Worm (Caenorhabditis elegans): ENCODE results near the gene T14B4.1.

DNA sequence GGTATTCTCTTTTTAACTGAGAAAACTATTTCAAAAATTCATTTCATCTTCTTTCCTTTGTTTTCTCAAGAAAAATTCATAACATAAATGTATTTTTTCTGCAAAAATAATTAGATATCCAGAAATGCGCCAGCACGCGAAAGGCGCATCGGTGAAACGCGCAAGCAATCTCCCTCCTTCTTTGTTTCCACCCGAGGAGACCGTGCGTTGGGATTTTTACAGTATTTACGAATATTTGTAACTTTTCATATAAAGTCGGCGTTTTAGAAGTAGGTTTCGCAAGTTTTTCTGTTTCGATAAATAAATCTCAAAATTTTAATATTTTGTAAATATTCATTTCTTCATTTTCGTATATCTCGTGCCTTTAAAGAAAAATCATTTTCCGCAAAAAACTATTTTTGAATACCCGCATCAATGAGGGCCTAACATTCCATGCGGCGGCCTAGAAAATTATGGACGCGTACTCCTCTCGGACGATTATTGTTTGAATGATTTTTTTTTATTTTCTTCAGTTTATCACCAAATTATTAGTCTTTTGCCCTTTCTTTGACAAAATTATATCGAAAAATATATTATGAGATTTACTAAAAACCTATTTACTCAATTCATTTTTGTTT, 39.8 kb downstream of the T14B4.1 start, which contains the start of gene ssup-72:
- TF ChIP-seq unc-62 (GFP tag; optimal IDR thresholded peaks at IDR 0.05) (no peak), ceh-16 (tag; optimal IDR thresholded peaks at IDR 0.05) (no peak), skn-1 (tag; optimal IDR thresholded peaks at IDR 0.05) (no peak), nhr-77 (tag; optimal IDR thresholded peaks at IDR 0.05) (no peak), ama-1 (optimal IDR thresholded peaks at IDR 0.05) (no peak), snpc-4 (tag; optimal IDR thresholded peaks at IDR 0.05) (no peak), nhr-11 (tag; optimal IDR thresholded peaks at IDR 0.05) (no peak), nhr-23 (tag; optimal IDR thresholded peaks at IDR 0.05) (no peak), aly-2 (tag; optimal IDR thresholded peaks at IDR 0.05) (no peak), zag-1 (tag; optimal IDR thresholded peaks at IDR 0.05) (no peak)
